Worm (Caenorhabditis elegans) whole organism, L3 larva: ENCODE measurements around the gene srw-107.
A peak's percentile ranks its signal among the peaks of the same experiment; 100 is the strongest.

Experiments used
- R02D3.7 ChIP-seq: fragments of 150-350 bp; optimal IDR thresholded peaks from 2 replicates; lab custom pipeline; 2014; ENCODE audit warnings: missing biosample characterization, missing genetic modification characterization
- ZK546.5 ChIP-seq: sonication (generic microtip); optimal IDR thresholded peaks from 2 replicates; lab custom pipeline; 2017; ENCODE audit warnings: missing biosample characterization, missing genetic modification characterization
- aly-2 ChIP-seq: fragments of 150-350 bp; optimal IDR thresholded peaks from 2 replicates; lab custom pipeline; 2014; ENCODE audit warnings: missing biosample characterization, missing genetic modification characterization
- ama-1 ChIP-seq: fragments of 150-350 bp; optimal IDR thresholded peaks from 2 replicates; lab custom pipeline; 2018
- ceh-16 ChIP-seq: sonication (generic microtip); optimal IDR thresholded peaks from 2 replicates; lab custom pipeline; 2017; ENCODE audit warnings: missing biosample characterization, missing genetic modification characterization
- ceh-28 ChIP-seq: fragments of 150-350 bp; optimal IDR thresholded peaks from 2 replicates; lab custom pipeline; 2014; ENCODE audit warnings: missing biosample characterization, missing genetic modification reagents, missing genetic modification characterization
- ceh-82 ChIP-seq: fragments of 150-350 bp; optimal IDR thresholded peaks from 2 replicates; lab custom pipeline; 2014; ENCODE audit warnings: missing biosample characterization, missing genetic modification characterization
- ceh-9 ChIP-seq: sonication (generic microtip); optimal IDR thresholded peaks from 2 replicates; lab custom pipeline; 2018; ENCODE audit warnings: missing biosample characterization, missing genetic modification characterization
- daf-12 ChIP-seq: fragments of 150-350 bp; optimal IDR thresholded peaks from 2 replicates; lab custom pipeline; 2014; ENCODE audit warnings: missing biosample characterization, missing genetic modification reagents, missing genetic modification characterization
- egl-27 ChIP-seq: sonication (generic microtip); optimal IDR thresholded peaks from 4 replicates; lab custom pipeline; 2017; ENCODE audit warnings: missing biosample characterization, missing genetic modification reagents, missing genetic modification characterization
- egl-5 ChIP-seq: fragments of 150-350 bp; optimal IDR thresholded peaks from 2 replicates; lab custom pipeline; 2017; ENCODE audit warnings: missing biosample characterization, missing genetic modification reagents, missing genetic modification characterization, inconsistent platforms
- elt-1 ChIP-seq: fragments of 150-350 bp; optimal IDR thresholded peaks from 2 replicates; lab custom pipeline; 2014; ENCODE audit warnings: missing biosample characterization, missing genetic modification characterization
- elt-2 ChIP-seq: sonication (generic microtip); optimal IDR thresholded peaks from 2 replicates; lab custom pipeline; 2016; ENCODE audit warnings: missing genetic modification reagents, mild to moderate bottlenecking, missing genetic modification characterization, missing compliant biosample characterization
- elt-3 ChIP-seq, 3 experiments: fragments of 150-350 bp in 1 of 3; sonication (generic microtip) in 2 of 3; optimal IDR thresholded peaks; 2 replicates in 2 of 3; 4 replicates in 1 of 3; lab custom pipeline; 2014 to 2017; ENCODE audit warnings: missing biosample characterization in 3 of 3, missing genetic modification characterization in 3 of 3
- eor-1 ChIP-seq, 2 experiments: fragments of 150-350 bp; optimal IDR thresholded peaks; 2 replicates each; lab custom pipeline; 2014 to 2018; ENCODE audit warnings: missing biosample characterization in 2 of 2, missing genetic modification characterization in 2 of 2
- fkh-10 ChIP-seq: sonication (generic microtip); optimal IDR thresholded peaks from 2 replicates; lab custom pipeline; 2017; ENCODE audit warnings: missing biosample characterization, missing genetic modification reagents, missing genetic modification characterization
- fkh-2 ChIP-seq: fragments of 150-350 bp; optimal IDR thresholded peaks from 2 replicates; lab custom pipeline; 2014; ENCODE audit warnings: missing biosample characterization, missing genetic modification reagents, missing genetic modification characterization
- fos-1 ChIP-seq: fragments of 150-350 bp; optimal IDR thresholded peaks from 2 replicates; lab custom pipeline; 2014; ENCODE audit warnings: missing biosample characterization, missing genetic modification characterization
- hmg-11 ChIP-seq: sonication (generic microtip); optimal IDR thresholded peaks from 2 replicates; lab custom pipeline; 2016; ENCODE audit warnings: missing genetic modification characterization, missing compliant biosample characterization
- jun-1 ChIP-seq: fragments of 150-350 bp; optimal IDR thresholded peaks from 2 replicates; lab custom pipeline; 2014; ENCODE audit warnings: missing biosample characterization, missing genetic modification reagents, missing genetic modification characterization
- lin-15B ChIP-seq: fragments of 150-350 bp; optimal IDR thresholded peaks from 2 replicates; lab custom pipeline; 2014; ENCODE audit warnings: missing biosample characterization, missing genetic modification characterization
- lin-39 ChIP-seq: fragments of 150-350 bp; optimal IDR thresholded peaks from 2 replicates; lab custom pipeline; 2018; ENCODE audit warnings: missing biosample characterization, missing genetic modification reagents, missing genetic modification characterization
- lsy-12 ChIP-seq: sonication (generic microtip); optimal IDR thresholded peaks from 2 replicates; lab custom pipeline; 2016; ENCODE audit warnings: mild to moderate bottlenecking, missing genetic modification characterization, missing compliant biosample characterization
- mdl-1 ChIP-seq: fragments of 150-350 bp; optimal IDR thresholded peaks from 2 replicates; lab custom pipeline; 2014; ENCODE audit warnings: missing biosample characterization, missing genetic modification characterization
- mml-1 ChIP-seq: fragments of 150-350 bp; sonication (generic microtip); optimal IDR thresholded peaks from 3 replicates; lab custom pipeline; 2014; ENCODE audit warnings: missing biosample characterization, missing genetic modification characterization
- nhr-11 ChIP-seq: fragments of 150-350 bp; optimal IDR thresholded peaks from 2 replicates; lab custom pipeline; 2014; ENCODE audit warnings: missing biosample characterization, missing genetic modification characterization
- nhr-12 ChIP-seq: fragments of 150-350 bp; optimal IDR thresholded peaks from 2 replicates; lab custom pipeline; 2014; ENCODE audit warnings: missing biosample characterization, missing genetic modification characterization
- nhr-23 ChIP-seq: fragments of 150-350 bp; optimal IDR thresholded peaks from 2 replicates; lab custom pipeline; 2014; ENCODE audit warnings: missing biosample characterization, missing genetic modification reagents, missing genetic modification characterization
- nhr-237 ChIP-seq: fragments of 150-350 bp; optimal IDR thresholded peaks from 2 replicates; lab custom pipeline; 2014; ENCODE audit warnings: missing biosample characterization, missing genetic modification characterization
- nhr-28 ChIP-seq: fragments of 150-350 bp; optimal IDR thresholded peaks from 2 replicates; lab custom pipeline; 2014; ENCODE audit warnings: missing biosample characterization, missing genetic modification characterization
- nhr-67 ChIP-seq: fragments of 150-350 bp; optimal IDR thresholded peaks from 2 replicates; lab custom pipeline; 2014; ENCODE audit warnings: missing biosample characterization, missing genetic modification characterization
- nhr-76 ChIP-seq: fragments of 150-350 bp; sonication (generic microtip); optimal IDR thresholded peaks from 5 replicates; lab custom pipeline; 2014; ENCODE audit warnings: missing biosample characterization, missing genetic modification characterization
- pha-4 ChIP-seq: fragments of 150-350 bp; optimal IDR thresholded peaks from 2 replicates; lab custom pipeline; 2014; ENCODE audit warnings: missing biosample characterization, missing genetic modification reagents, missing genetic modification characterization
- pqm-1 ChIP-seq: fragments of 150-350 bp; optimal IDR thresholded peaks from 2 replicates; lab custom pipeline; 2017; ENCODE audit warnings: missing biosample characterization, missing genetic modification characterization, inconsistent platforms
- sea-2 ChIP-seq: fragments of 150-350 bp; sonication (generic microtip); optimal IDR thresholded peaks from 4 replicates; lab custom pipeline; 2014; ENCODE audit warnings: missing biosample characterization, missing genetic modification reagents, missing genetic modification characterization
- skn-1 ChIP-seq: fragments of 150-350 bp; optimal IDR thresholded peaks from 2 replicates; lab custom pipeline; 2014; ENCODE audit warnings: missing biosample characterization, missing genetic modification characterization
- snpc-4 ChIP-seq: fragments of 150-350 bp; optimal IDR thresholded peaks from 2 replicates; lab custom pipeline; 2014; ENCODE audit warnings: missing biosample characterization, missing genetic modification characterization
- tbx-2 ChIP-seq: sonication (generic microtip); optimal IDR thresholded peaks from 2 replicates; lab custom pipeline; 2016; ENCODE audit warnings: mild to moderate bottlenecking, missing genetic modification characterization, missing compliant biosample characterization
- unc-39 ChIP-seq: sonication (generic microtip); optimal IDR thresholded peaks from 4 replicates; lab custom pipeline; 2017; ENCODE audit warnings: missing biosample characterization, missing genetic modification characterization
- zag-1 ChIP-seq: fragments of 150-350 bp; optimal IDR thresholded peaks from 2 replicates; lab custom pipeline; 2014; ENCODE audit warnings: missing biosample characterization, missing genetic modification characterization
- ztf-11 ChIP-seq: fragments of 150-350 bp; optimal IDR thresholded peaks from 2 replicates; lab custom pipeline; 2014; ENCODE audit warnings: missing biosample characterization, missing genetic modification characterization

The srw-107 gene

DNA sequence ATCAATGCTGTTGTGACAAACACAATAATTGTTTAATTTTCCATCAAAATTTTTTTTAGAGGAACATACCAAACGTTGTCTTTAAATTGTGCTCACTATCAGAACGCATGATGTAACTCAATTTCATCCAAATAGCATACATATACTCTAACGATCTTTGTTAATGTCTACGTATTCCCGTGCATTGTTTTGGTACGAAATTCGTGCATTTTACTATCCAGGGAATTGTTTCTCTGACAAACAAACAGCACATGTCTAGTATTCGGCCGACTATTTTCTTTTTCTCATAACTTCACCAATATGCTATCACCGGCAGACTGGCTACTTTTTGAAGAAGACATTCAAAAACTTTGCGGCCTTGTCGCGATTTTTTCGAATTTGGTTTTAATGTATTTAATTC, 30.0 kb downstream of the srw-107 start, which contains the start of gene str-196:
str-196 (plus strand) TSS at position 301 of the 400 bp plus-strand sequence.
- TF ChIP-seq skn-1 (tag; lab: Kevin White, UChicago), result no peak
- no peak for TF ChIP-seq mdl-1 (tag; lab: Kevin White, UChicago)
- no peak for TF ChIP-seq nhr-23 (tag; lab: Kevin White, UChicago)
- TF ChIP-seq nhr-237 (tag; lab: Kevin White, UChicago), result no peak
- TF ChIP-seq elt-2 (tag; lab: Kevin White, UChicago), result no peak
- no peak for TF ChIP-seq fkh-10
- TF ChIP-seq ceh-28, result no peak
- no peak for TF ChIP-seq fkh-2
- TF ChIP-seq nhr-12 (tag; lab: Kevin White, UChicago), result no peak
- no peak for TF ChIP-seq snpc-4 (tag; lab: Kevin White, UChicago)
- TF ChIP-seq egl-5 (tag; lab: Kevin White, UChicago), result no peak
- TF ChIP-seq ama-1 (lab: Kevin White, UChicago), result no peak
- TF ChIP-seq pqm-1, result no peak

DNA sequence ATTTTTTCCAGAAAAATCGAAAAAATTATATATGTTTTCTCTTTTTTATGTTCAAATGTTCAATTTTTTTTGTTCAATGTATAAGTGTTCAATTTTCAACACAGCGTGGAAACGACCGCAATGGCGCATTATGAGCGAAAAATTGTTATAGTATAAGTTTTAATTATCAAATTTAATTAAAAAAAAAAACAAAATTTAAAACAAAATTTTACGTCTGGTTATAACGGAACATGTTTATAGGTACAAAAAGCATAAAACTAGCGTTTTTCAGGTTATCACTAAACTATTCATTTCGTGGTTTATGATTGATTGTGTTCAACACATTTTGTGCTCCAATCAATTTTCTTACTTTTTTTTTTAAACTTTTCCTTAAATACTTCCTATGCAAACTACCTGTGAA, 32.1 kb downstream of the srw-107 start, which contains the start of gene nhr-106:
nhr-106 (plus strand) TSS at position 301 of the 400 bp plus-strand sequence.
- TF ChIP-seq ceh-82 (tag; lab: Kevin White, UChicago) (no peak), pqm-1 (peak; percentile 6), nhr-76 (tag; lab: Kevin White, UChicago) (no peak), nhr-67 (tag; lab: Kevin White, UChicago) (no peak), elt-2 (tag; lab: Kevin White, UChicago) (peak; percentile 39), nhr-11 (no peak), pha-4 (tag; lab: Kevin White, UChicago) (no peak)

ce11 chrV:487980-488379, 33.4 kb downstream of the srw-107 start:
- TF ChIP-seq egl-27 (tag; lab: Kevin White, UChicago), result no peak
- no peak for TF ChIP-seq ceh-16 (tag; lab: Kevin White, UChicago)
- TF ChIP-seq lsy-12, result no peak
- TF ChIP-seq mdl-1 (tag; lab: Kevin White, UChicago), result no peak
- no peak for TF ChIP-seq pqm-1
- TF ChIP-seq snpc-4 (tag; lab: Kevin White, UChicago), result no peak
- TF ChIP-seq nhr-28 (tag; lab: Kevin White, UChicago), result no peak
- no peak for TF ChIP-seq fos-1 (tag; lab: Kevin White, UChicago)

DNA sequence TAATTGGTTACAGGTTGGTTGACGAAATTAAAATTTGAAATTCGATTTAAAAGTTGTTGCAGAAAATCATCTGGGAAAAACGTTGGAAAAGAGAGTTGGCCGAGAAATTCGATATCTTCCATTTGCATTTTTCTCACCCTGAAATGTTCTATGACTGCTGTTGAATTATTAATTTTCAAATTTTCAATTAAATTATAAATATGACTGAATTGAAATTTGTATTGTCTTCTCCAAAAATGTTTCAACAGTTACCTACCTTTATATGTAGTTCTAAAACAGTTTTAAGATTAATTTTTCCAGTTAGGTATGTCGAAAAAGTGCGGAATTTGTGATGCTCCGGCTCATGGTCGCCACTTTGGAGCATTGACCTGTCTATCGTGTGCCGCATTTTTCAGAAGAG, 34.7 kb downstream of the srw-107 start, which contains the start of gene nhr-211:
nhr-211 (plus strand) TSS at position 301 of the 400 bp plus-strand sequence.
- TF ChIP-seq sea-2, result no peak
- TF ChIP-seq daf-12 (tag; lab: Kevin White, UChicago), result no peak
- no peak for TF ChIP-seq lin-39 (tag; lab: Kevin White, UChicago)
- no peak for TF ChIP-seq skn-1 (tag; lab: Kevin White, UChicago)
- TF ChIP-seq nhr-11, result no peak
- TF ChIP-seq nhr-12 (tag; lab: Kevin White, UChicago), result no peak
- no peak for TF ChIP-seq elt-1 (tag; lab: Kevin White, UChicago)
- no peak for TF ChIP-seq eor-1 (tag; optimal IDR thresholded peaks at IDR 0.05; lab: Kevin White, UChicago)
- TF ChIP-seq mml-1 (tag; lab: Kevin White, UChicago), result no peak
- TF ChIP-seq lin-15B (tag; lab: Kevin White, UChicago), result no peak
- TF ChIP-seq unc-39 (tag; lab: Kevin White, UChicago), result no peak
- TF ChIP-seq ZK546.5 (tag; lab: Kevin White, UChicago), result no peak
- TF ChIP-seq ztf-11 (tag; lab: Kevin White, UChicago), result no peak
- no peak for TF ChIP-seq zag-1 (tag; lab: Kevin White, UChicago)
- no peak for TF ChIP-seq nhr-23 (tag; lab: Kevin White, UChicago)
- TF ChIP-seq nhr-76 (tag; lab: Kevin White, UChicago), result no peak
- TF ChIP-seq fkh-2, result no peak
- TF ChIP-seq ceh-28, result no peak

- TF ChIP-seq nhr-23 (tag; lab: Kevin White, UChicago) (peak; percentile 27), nhr-76 (tag; lab: Kevin White, UChicago) (no peak), zag-1 (tag; lab: Kevin White, UChicago) (no peak), nhr-237 (tag; lab: Kevin White, UChicago) (no peak), ceh-82 (tag; lab: Kevin White, UChicago) (no peak), tbx-2 (tag; lab: Kevin White, UChicago) (no peak), aly-2 (tag; lab: Kevin White, UChicago) (no peak), nhr-67 (tag; lab: Kevin White, UChicago) (no peak), ama-1 (lab: Kevin White, UChicago) (no peak), ZK546.5 (tag; lab: Kevin White, UChicago) (no peak), jun-1 (no peak), sea-2 (no peak), lin-15B (tag; lab: Kevin White, UChicago) (no peak), fkh-10 (no peak), pqm-1 (peak; percentile 50), lsy-12 (no peak), elt-1 (tag; lab: Kevin White, UChicago) (no peak), mml-1 (tag; lab: Kevin White, UChicago) (no peak), elt-3 (tag; optimal IDR thresholded peaks at IDR 0.05; lab: Kevin White, UChicago) (no peak), ceh-9 (tag; lab: Kevin White, UChicago) (no peak), elt-2 (tag; lab: Kevin White, UChicago) (peak; percentile 40), snpc-4 (tag; lab: Kevin White, UChicago) (no peak), hmg-11 (tag; lab: Kevin White, UChicago) (no peak), eor-1 (tag; optimal IDR thresholded peaks at IDR 0.05; lab: Kevin White, UChicago) (no peak), R02D3.7 (tag; lab: Kevin White, UChicago) (no peak), mdl-1 (tag; lab: Kevin White, UChicago) (no peak), pha-4 (tag; lab: Kevin White, UChicago) (peak; percentile 83), nhr-12 (tag; lab: Kevin White, UChicago) (no peak)
These were observed 37.0 kb downstream of the srw-107 start, which contains the start of gene nhr-212 for ce11 chrV:484285-484890. nhr-212 (plus strand) TSS chrV:484857.
